Fruit fly (Drosophila melanogaster): ENCODE measurements around the gene Der-2.

- no peak for TF ChIP-seq h (optimal IDR thresholded peaks at IDR 0.05)
- no peak for TF ChIP-seq ttk (optimal IDR thresholded peaks at IDR 0.05)
Measured at dm6 chr3R:16476472-16476871, 7.6 kb downstream of the Der-2 start.
